Worm (Caenorhabditis elegans) whole organism, midembryonic: ENCODE data around the gene AH6.3.

ENCODE experiments used
- T22C8.4 ChIP-seq: fragments of 200-800 bp; sonication (Bioruptor generic); IDR thresholded peaks from 2 replicates; pipeline ENCODE4 v1.3.6; 2022; ENCODE audit warnings: missing genetic modification characterization, missing compliant biosample characterization
- cog-1 ChIP-seq: sonication (generic microtip); optimal IDR thresholded peaks from 2 replicates; lab custom pipeline; 2016; ENCODE audit warnings: missing genetic modification characterization, missing compliant biosample characterization
- flt-1 ChIP-seq: fragments of 200-800 bp; sonication (Bioruptor generic); IDR thresholded peaks from 2 replicates; pipeline ENCODE4 v1.3.6; 2022; ENCODE audit warnings: missing genetic modification characterization, missing compliant biosample characterization
- klf-2 ChIP-seq: fragments of 200-800 bp; sonication (Bioruptor generic); conservative IDR thresholded peaks from 2 replicates; pipeline ENCODE4 v1.3.6; 2022; ENCODE audit warnings: missing genetic modification reagents, missing genetic modification characterization, missing compliant biosample characterization
- med-1 ChIP-seq: sonication (generic microtip); optimal IDR thresholded peaks from 2 replicates; lab custom pipeline; 2017; ENCODE audit warnings: missing genetic modification characterization, mild to moderate bottlenecking, missing compliant biosample characterization, antibody characterized with exemption, missing genetic modification reagents; ENCODE audit not compliant: insufficient read depth
- ref-1 ChIP-seq: fragments of 200-800 bp; sonication (Bioruptor generic); conservative IDR thresholded peaks from 2 replicates; pipeline ENCODE4 v1.3.6; 2022; ENCODE audit warnings: missing genetic modification reagents, missing genetic modification characterization, missing compliant biosample characterization
- tab-1 ChIP-seq: fragments of 200-800 bp; sonication (Bioruptor generic); IDR thresholded peaks from 2 replicates; pipeline ENCODE4 v1.3.6; 2022; ENCODE audit warnings: missing genetic modification characterization, missing compliant biosample characterization
- ztf-23 ChIP-seq: fragments of 200-800 bp; sonication (Bioruptor generic); IDR thresholded peaks from 2 replicates; pipeline ENCODE4 v1.3.6; 2022; ENCODE audit warnings: missing genetic modification reagents, missing genetic modification characterization, missing compliant biosample characterization
- ztf-29 ChIP-seq: fragments of 200-800 bp; sonication (Bioruptor generic); IDR thresholded peaks from 2 replicates; pipeline ENCODE4 v1.3.6; 2022; ENCODE audit warnings: missing genetic modification reagents, missing genetic modification characterization, missing compliant biosample characterization

Gene AH6.3

DNA sequence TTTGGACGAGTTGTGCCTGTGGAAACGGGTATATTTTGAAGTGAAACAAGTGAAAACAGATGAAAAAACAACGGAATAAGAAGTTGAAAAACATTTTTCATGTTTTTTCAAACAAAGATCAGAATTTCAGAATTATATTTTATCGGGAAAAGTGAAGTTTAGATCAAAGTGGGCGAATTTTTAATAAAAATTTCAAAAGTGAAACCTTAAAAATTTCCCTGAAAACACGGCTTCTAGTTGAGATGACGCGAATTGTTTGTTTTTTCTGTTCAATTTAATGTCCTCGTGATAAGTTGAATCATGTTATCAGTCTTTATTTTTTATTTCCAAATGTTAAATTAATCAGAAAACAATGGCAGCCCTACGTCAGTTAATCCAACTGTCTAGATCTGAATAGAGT, 11.7 kb upstream of the AH6.3 start, which contains the start of gene gcy-3:
TSS of gene gcy-3 (minus strand) at position 101 of the 400 bp plus-strand sequence.
- no peak for TF ChIP-seq T22C8.4
- TF ChIP-seq ztf-29 = no peak
- TF ChIP-seq ztf-23 (GFP tag; lab: Robert Waterston, UW) = no peak
- no peak for TF ChIP-seq med-1 (GFP tag; lab: Kevin White, UChicago)
- TF ChIP-seq klf-2 (GFP tag; lab: Robert Waterston, UW) = no peak
- no peak for TF ChIP-seq cog-1 (tag; lab: Kevin White, UChicago)
- no peak for TF ChIP-seq tab-1 (GFP tag; lab: Robert Waterston, UW)

DNA sequence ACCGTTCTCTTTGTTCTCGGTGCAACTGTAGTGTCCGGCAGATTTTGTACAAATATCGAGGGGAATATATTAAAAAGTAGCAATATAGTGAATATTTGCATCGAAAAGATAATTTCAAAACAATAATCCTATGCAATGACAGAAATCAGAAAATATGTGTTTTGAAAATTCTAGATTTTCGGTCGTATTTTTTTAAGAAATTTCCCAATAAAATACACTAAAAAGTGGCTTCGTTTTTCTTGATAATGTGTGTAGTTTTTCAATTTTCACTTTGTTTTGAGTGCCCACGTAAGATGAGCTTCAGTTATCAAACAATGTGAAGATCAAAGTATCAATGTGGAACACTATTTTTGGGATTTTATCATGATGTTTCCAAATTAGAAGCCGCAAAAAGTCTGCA, 2.0 kb upstream of the AH6.3 start, which contains the start of gene gcy-1:
TSS of gene gcy-1 (minus strand) at position 101 of the 400 bp plus-strand sequence.
- TF ChIP-seq ztf-29 (no peak), cog-1 (tag; lab: Kevin White, UChicago) (no peak), klf-2 (GFP tag; lab: Robert Waterston, UW) (no peak), T22C8.4 (no peak), ref-1 (GFP tag; lab: Robert Waterston, UW) (no peak), flt-1 (no peak), tab-1 (GFP tag; lab: Robert Waterston, UW) (no peak), ztf-23 (GFP tag; lab: Robert Waterston, UW) (no peak), med-1 (GFP tag; lab: Kevin White, UChicago) (no peak)

DNA sequence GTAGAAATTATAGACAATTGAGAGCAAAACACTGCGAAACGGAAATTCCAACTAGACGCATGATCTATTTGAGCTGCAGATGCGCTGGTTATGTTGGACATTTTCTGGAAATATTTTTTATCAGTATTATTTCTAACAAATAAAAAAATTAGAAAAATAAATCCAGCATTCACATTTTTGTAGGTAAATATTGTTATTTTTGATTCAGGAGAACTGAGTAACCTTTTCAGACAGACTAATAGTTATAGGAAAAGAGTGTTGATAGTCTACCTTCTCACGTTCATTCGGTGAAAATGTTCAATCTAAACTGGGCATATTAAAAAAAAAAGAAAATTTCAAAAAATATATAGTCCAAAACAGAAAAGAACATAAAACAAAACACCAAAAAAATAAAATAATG, 2.7 kb downstream of the AH6.3 start, which contains the start of gene sra-1:
TSS of gene sra-1 (minus strand) at position 101 of the 400 bp plus-strand sequence.
- TF ChIP-seq klf-2 (GFP tag; lab: Robert Waterston, UW) = no peak
- TF ChIP-seq med-1 (GFP tag; lab: Kevin White, UChicago) = no peak
- TF ChIP-seq ref-1 (GFP tag; lab: Robert Waterston, UW) = no peak
- TF ChIP-seq cog-1 (tag; lab: Kevin White, UChicago) = no peak
- TF ChIP-seq ztf-23 (GFP tag; lab: Robert Waterston, UW) = no peak
- no peak for TF ChIP-seq flt-1
- no peak for TF ChIP-seq tab-1 (GFP tag; lab: Robert Waterston, UW)
- TF ChIP-seq ztf-29 = no peak
- no peak for TF ChIP-seq T22C8.4

DNA sequence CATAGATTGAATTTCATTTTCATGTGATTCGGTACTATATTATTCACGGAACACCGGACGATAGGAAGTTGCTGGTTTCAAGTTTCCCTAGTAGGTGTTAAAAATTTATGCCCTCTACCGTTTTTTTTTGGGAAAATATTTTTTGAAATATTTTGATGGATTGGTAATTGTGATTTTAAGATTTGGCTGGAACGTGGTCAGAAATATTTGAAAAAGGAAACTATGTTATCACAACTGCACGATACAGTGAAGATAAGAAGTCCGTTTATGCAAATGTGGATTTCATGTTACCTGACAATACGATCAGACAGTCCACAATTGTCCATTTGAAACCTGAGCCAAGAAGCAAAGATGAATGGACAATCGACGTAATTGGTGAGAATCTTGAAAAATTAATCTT, 4.1 kb downstream of the AH6.3 start, which contains the start of gene AH6.17:
TSS of gene AH6.17 (plus strand) at position 185 of the 400 bp plus-strand sequence.
- TF ChIP-seq klf-2 (GFP tag; lab: Robert Waterston, UW) = no peak
- TF ChIP-seq T22C8.4 = no peak
- no peak for TF ChIP-seq flt-1
- TF ChIP-seq tab-1 (GFP tag; lab: Robert Waterston, UW) = no peak
- no peak for TF ChIP-seq ztf-29
- TF ChIP-seq med-1 (GFP tag; lab: Kevin White, UChicago) = no peak
- TF ChIP-seq cog-1 (tag; lab: Kevin White, UChicago) = no peak
- no peak for TF ChIP-seq ref-1 (GFP tag; lab: Robert Waterston, UW)
- TF ChIP-seq ztf-23 (GFP tag; lab: Robert Waterston, UW) = no peak

DNA sequence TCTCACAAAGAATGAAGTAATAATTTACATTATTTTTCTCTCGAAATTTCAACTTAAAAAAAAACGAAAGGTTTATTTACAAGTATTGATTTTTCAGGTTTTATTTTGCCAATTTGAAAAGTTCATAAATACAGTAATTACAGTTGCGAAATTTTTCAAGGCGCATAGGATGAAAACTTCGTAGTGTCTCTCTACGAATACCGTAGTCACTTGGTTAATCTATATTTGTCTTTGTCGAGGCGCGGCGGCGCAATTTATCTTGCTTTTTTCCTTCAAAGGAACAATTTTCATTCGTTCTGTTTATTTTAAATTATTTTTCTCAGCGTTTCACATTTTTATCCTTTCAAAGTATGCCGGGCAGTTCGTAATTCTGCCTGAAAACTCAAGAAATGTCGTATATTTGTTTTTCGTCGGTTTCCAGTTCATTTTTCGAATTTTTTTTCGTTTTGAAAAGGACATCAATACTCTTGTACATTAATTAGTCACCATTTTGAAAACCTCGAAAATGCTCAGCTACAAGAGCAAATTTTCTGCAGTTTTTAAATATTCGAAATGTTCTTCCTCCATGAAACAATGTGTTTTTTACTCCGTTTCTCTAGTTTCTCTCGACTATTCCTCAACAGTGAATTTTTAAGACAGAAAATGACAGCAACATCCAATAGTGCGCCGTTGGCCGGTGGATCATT, 4.8 kb downstream of the AH6.3 start, which contains the start of gene mex-6:
TSS of gene mex-6 (plus strand) at position 636 of the 686 bp plus-strand sequence.
- TF ChIP-seq ref-1 (GFP tag; lab: Robert Waterston, UW) = no peak
- no peak for TF ChIP-seq med-1 (GFP tag; lab: Kevin White, UChicago)
- TF ChIP-seq ztf-29 = no peak
- no peak for TF ChIP-seq ztf-23 (GFP tag; lab: Robert Waterston, UW)
- TF ChIP-seq cog-1 (tag; lab: Kevin White, UChicago) = no peak
- TF ChIP-seq flt-1 = no peak
- TF ChIP-seq T22C8.4 = no peak
- no peak for TF ChIP-seq tab-1 (GFP tag; lab: Robert Waterston, UW)
- TF ChIP-seq klf-2 (GFP tag; lab: Robert Waterston, UW) = no peak

DNA sequence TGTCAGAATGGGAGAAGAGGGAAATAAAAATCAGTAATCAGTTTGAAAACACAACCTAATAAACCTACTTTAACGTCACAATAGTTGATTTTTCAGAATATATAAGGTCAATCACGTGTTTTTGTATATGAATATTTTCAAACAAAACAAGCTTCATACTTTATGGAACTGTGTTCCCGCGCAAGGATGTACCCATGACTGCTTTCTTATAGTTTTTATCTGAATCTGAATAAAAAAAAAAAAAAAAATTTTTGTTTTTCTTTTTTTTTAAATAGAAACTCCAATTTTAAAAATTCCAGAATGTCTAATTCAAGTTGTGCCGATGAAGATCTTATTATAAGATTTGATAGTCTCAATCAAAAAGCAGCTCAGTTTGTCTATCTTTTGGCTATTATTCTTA, 9.6 kb downstream of the AH6.3 start, which contains the start of gene sra-2:
TSS of gene sra-2 (plus strand) at position 301 of the 400 bp plus-strand sequence.
- TF ChIP-seq ztf-23 (GFP tag; lab: Robert Waterston, UW) (no peak), med-1 (GFP tag; lab: Kevin White, UChicago) (no peak), cog-1 (tag; lab: Kevin White, UChicago) (no peak), ref-1 (GFP tag; lab: Robert Waterston, UW) (no peak)

DNA sequence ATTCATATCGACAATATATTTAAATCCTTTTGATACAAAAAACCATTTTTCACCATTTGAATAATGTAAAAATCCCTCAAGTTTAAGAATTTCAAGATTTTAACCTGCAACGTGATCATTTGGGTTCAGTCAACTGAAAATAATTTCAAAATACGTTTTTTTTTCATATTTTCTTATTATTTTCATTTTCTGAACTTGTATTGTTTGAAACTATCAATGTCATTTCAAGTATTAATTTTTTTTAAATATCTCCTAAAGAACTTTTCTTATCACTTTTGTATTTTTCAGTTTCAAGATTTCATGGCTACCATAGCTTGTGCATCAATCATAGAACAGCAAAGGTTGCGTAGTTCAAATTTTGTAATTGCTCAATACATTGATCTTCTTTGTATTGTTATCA, 13.2 kb downstream of the AH6.3 start, which contains the start of gene sra-9:
TSS of gene sra-9 (plus strand) at position 301 of the 400 bp plus-strand sequence.
- TF ChIP-seq ztf-29 = no peak
- no peak for TF ChIP-seq klf-2 (GFP tag; lab: Robert Waterston, UW)
- TF ChIP-seq cog-1 (tag; lab: Kevin White, UChicago) = no peak
- TF ChIP-seq tab-1 (GFP tag; lab: Robert Waterston, UW) = no peak
- no peak for TF ChIP-seq ztf-23 (GFP tag; lab: Robert Waterston, UW)
- no peak for TF ChIP-seq flt-1
- TF ChIP-seq ref-1 (GFP tag; lab: Robert Waterston, UW) = no peak
- TF ChIP-seq T22C8.4 = no peak
- no peak for TF ChIP-seq med-1 (GFP tag; lab: Kevin White, UChicago)

DNA sequence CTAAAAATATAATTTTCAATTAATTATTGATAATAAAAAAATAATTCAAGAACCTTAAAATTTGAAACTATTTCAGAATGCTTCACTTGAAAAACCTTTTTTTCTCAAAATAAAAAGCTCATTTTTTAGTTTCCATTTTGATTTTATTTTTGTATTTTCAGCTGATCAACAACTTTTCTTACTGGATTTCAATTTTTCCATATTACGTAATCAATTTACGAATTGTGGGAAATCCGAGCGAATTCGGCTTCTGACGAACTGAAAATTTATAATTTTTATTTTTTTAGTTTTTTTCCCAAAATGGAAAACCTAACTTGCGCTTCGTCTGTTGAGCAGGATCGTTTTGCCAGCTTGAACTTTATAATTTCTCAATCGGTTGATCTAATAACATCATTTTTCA, 18.6 kb downstream of the AH6.3 start, which contains the start of gene sra-8:
TSS of gene sra-8 (plus strand) at position 301 of the 400 bp plus-strand sequence.
- TF ChIP-seq ref-1 (GFP tag; lab: Robert Waterston, UW) (no peak), ztf-23 (GFP tag; lab: Robert Waterston, UW) (no peak), klf-2 (GFP tag; lab: Robert Waterston, UW) (no peak), tab-1 (GFP tag; lab: Robert Waterston, UW) (no peak), cog-1 (tag; lab: Kevin White, UChicago) (no peak)

DNA sequence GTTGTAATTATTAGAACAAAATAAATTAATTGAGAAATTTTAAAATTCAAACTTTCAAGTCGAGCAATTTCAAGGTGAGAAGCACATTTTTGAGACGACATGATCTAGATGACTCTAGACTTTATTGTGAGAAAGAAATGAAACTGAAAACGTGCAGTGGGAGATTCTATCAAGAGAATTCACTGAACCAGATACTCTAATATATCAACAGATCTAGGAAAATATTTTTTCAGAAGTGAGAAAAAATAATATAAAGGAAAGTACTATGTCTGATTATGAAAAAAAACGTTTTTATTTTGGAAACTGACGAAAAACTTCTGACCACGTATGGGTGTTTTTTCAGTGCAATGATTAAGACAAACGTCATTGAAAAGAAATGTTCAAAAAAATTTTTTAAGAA, 21.9 kb downstream of the AH6.3 start, which contains the start of gene sra-3:
TSS of gene sra-3 (minus strand) at position 101 of the 400 bp plus-strand sequence.
- no peak for TF ChIP-seq med-1 (GFP tag; lab: Kevin White, UChicago)
- TF ChIP-seq cog-1 (tag; lab: Kevin White, UChicago) = no peak
- no peak for TF ChIP-seq tab-1 (GFP tag; lab: Robert Waterston, UW)
